Worm (Caenorhabditis elegans) whole organism, midembryonic: ENCODE measurements around the gene R01H2.8.
A peak's percentile ranks its signal among the peaks of the same experiment; 100 is the strongest.

Experiments
- T22C8.4 ChIP-seq: fragments of 200-800 bp; sonication (Bioruptor generic); IDR thresholded peaks from 2 replicates; pipeline ENCODE4 v1.3.6; 2022; ENCODE audit warnings: missing genetic modification characterization, missing compliant biosample characterization
- cog-1 ChIP-seq: sonication (generic microtip); optimal IDR thresholded peaks from 2 replicates; lab custom pipeline; 2016; ENCODE audit warnings: missing genetic modification characterization, missing compliant biosample characterization
- flt-1 ChIP-seq: fragments of 200-800 bp; sonication (Bioruptor generic); IDR thresholded peaks from 2 replicates; pipeline ENCODE4 v1.3.6; 2022; ENCODE audit warnings: missing genetic modification characterization, missing compliant biosample characterization
- klf-2 ChIP-seq: fragments of 200-800 bp; sonication (Bioruptor generic); conservative IDR thresholded peaks from 2 replicates; pipeline ENCODE4 v1.3.6; 2022; ENCODE audit warnings: missing genetic modification reagents, missing genetic modification characterization, missing compliant biosample characterization
- med-1 ChIP-seq: sonication (generic microtip); optimal IDR thresholded peaks from 2 replicates; lab custom pipeline; 2017; ENCODE audit warnings: missing genetic modification characterization, mild to moderate bottlenecking, missing compliant biosample characterization, antibody characterized with exemption, missing genetic modification reagents; ENCODE audit not compliant: insufficient read depth
- ref-1 ChIP-seq: fragments of 200-800 bp; sonication (Bioruptor generic); conservative IDR thresholded peaks from 2 replicates; pipeline ENCODE4 v1.3.6; 2022; ENCODE audit warnings: missing genetic modification reagents, missing genetic modification characterization, missing compliant biosample characterization
- tab-1 ChIP-seq: fragments of 200-800 bp; sonication (Bioruptor generic); IDR thresholded peaks from 2 replicates; pipeline ENCODE4 v1.3.6; 2022; ENCODE audit warnings: missing genetic modification characterization, missing compliant biosample characterization
- ztf-23 ChIP-seq: fragments of 200-800 bp; sonication (Bioruptor generic); IDR thresholded peaks from 2 replicates; pipeline ENCODE4 v1.3.6; 2022; ENCODE audit warnings: missing genetic modification reagents, missing genetic modification characterization, missing compliant biosample characterization
- ztf-29 ChIP-seq: fragments of 200-800 bp; sonication (Bioruptor generic); IDR thresholded peaks from 2 replicates; pipeline ENCODE4 v1.3.6; 2022; ENCODE audit warnings: missing genetic modification reagents, missing genetic modification characterization, missing compliant biosample characterization

The R01H2.8 gene

ce11 chrIII:7068520-7069113 is at the start of gene R01H2.8, which contains the start of gene ubc-18:
Gene R01H2.8 (plus strand): TSS chrIII:7069063.
Gene ubc-18 (minus strand): TSS chrIII:7068570.
- no peak for TF ChIP-seq ztf-29
- TF ChIP-seq klf-2 (GFP tag; lab: Robert Waterston, UW) = no peak
- no peak for TF ChIP-seq ref-1
- TF ChIP-seq med-1 (GFP tag; lab: Kevin White, UChicago) = no peak
- no peak for TF ChIP-seq flt-1 (GFP tag; lab: Robert Waterston, UW)
- no peak for TF ChIP-seq ztf-23 (GFP tag; lab: Robert Waterston, UW)
- no peak for TF ChIP-seq T22C8.4 (GFP tag; lab: Robert Waterston, UW)
- no peak for TF ChIP-seq tab-1 (GFP tag; lab: Robert Waterston, UW)
- no peak for TF ChIP-seq cog-1 (tag; lab: Kevin White, UChicago)

ce11 chrIII:7019724-7020123 is 49.1 kb upstream of the R01H2.8 start:
- TF ChIP-seq tab-1 (GFP tag; lab: Robert Waterston, UW) (no peak), ref-1 (no peak), klf-2 (GFP tag; lab: Robert Waterston, UW) (no peak), cog-1 (tag; lab: Kevin White, UChicago) (no peak), ztf-29 (no peak), ztf-23 (GFP tag; lab: Robert Waterston, UW) (no peak), flt-1 (GFP tag; lab: Robert Waterston, UW) (no peak), med-1 (GFP tag; lab: Kevin White, UChicago) (no peak), T22C8.4 (GFP tag; lab: Robert Waterston, UW) (no peak)

ce11 chrIII:7020500-7020899 is 48.4 kb upstream of the R01H2.8 start, which contains the start of gene col-8:
Gene col-8 (minus strand): TSS chrIII:7020600.
- TF ChIP-seq ref-1 (no peak), med-1 (GFP tag; lab: Kevin White, UChicago) (no peak), cog-1 (tag; lab: Kevin White, UChicago) (no peak), ztf-23 (GFP tag; lab: Robert Waterston, UW) (no peak), ztf-29 (no peak), T22C8.4 (GFP tag; lab: Robert Waterston, UW) (no peak), klf-2 (GFP tag; lab: Robert Waterston, UW) (no peak), flt-1 (GFP tag; lab: Robert Waterston, UW) (no peak)

ce11 chrIII:7021156-7021637 is 47.7 kb upstream of the R01H2.8 start, which contains the start of gene rfl-1:
Gene rfl-1 (plus strand): TSS chrIII:7021206.
- TF ChIP-seq med-1 (GFP tag; lab: Kevin White, UChicago) (no peak), tab-1 (GFP tag; lab: Robert Waterston, UW) (no peak), klf-2 (GFP tag; lab: Robert Waterston, UW) (no peak), flt-1 (GFP tag; lab: Robert Waterston, UW) (no peak), ref-1 (no peak), ztf-29 (no peak), ztf-23 (GFP tag; lab: Robert Waterston, UW) (no peak), T22C8.4 (GFP tag; lab: Robert Waterston, UW) (no peak), cog-1 (tag; lab: Kevin White, UChicago) (no peak)

ce11 chrIII:7025839-7026238 is 43.0 kb upstream of the R01H2.8 start:
- TF ChIP-seq klf-2 (GFP tag; lab: Robert Waterston, UW) (no peak), ztf-29 (no peak), med-1 (GFP tag; lab: Kevin White, UChicago) (no peak), flt-1 (GFP tag; lab: Robert Waterston, UW) (no peak; the same call in 1 of the 2 replicates), ztf-23 (GFP tag; lab: Robert Waterston, UW) (no peak), tab-1 (GFP tag; lab: Robert Waterston, UW) (no peak), cog-1 (tag; lab: Kevin White, UChicago) (no peak), ref-1 (no peak), T22C8.4 (GFP tag; lab: Robert Waterston, UW) (no peak)

ce11 chrIII:7029105-7029504 is 39.8 kb upstream of the R01H2.8 start, which contains the start of gene cyk-1:
Gene cyk-1 (minus strand): TSS chrIII:7029205.
- no peak for TF ChIP-seq klf-2 (GFP tag; lab: Robert Waterston, UW)
- TF ChIP-seq T22C8.4 (GFP tag; lab: Robert Waterston, UW) = no peak
- TF ChIP-seq med-1 (GFP tag; lab: Kevin White, UChicago) = no peak
- TF ChIP-seq ztf-23 (GFP tag; lab: Robert Waterston, UW) = no peak
- TF ChIP-seq flt-1 (GFP tag; lab: Robert Waterston, UW) = no peak
- no peak for TF ChIP-seq tab-1 (GFP tag; lab: Robert Waterston, UW)
- TF ChIP-seq ref-1 = no peak
- no peak for TF ChIP-seq ztf-29
- TF ChIP-seq cog-1 (tag; lab: Kevin White, UChicago) = no peak

ce11 chrIII:7030044-7030804 is 38.6 kb upstream of the R01H2.8 start:
- TF ChIP-seq T22C8.4 (GFP tag; lab: Robert Waterston, UW) (peak; percentile 55; the same call in 1 of the 2 replicates), ztf-29 (peak; percentile 38; the same call in 1 of the 2 replicates), flt-1 (GFP tag; lab: Robert Waterston, UW) (peak; percentile 80), cog-1 (tag; lab: Kevin White, UChicago) (no peak), ztf-23 (GFP tag; lab: Robert Waterston, UW) (0 out of 2 replicates have a peak, but pooled peaks have one; percentile 11), med-1 (GFP tag; lab: Kevin White, UChicago) (no peak), ref-1 (0 out of 2 replicates have a peak, but pooled peaks have one; percentile 31), tab-1 (GFP tag; lab: Robert Waterston, UW) (peak; percentile 76; the same call in 1 of the 2 replicates), klf-2 (GFP tag; lab: Robert Waterston, UW) (no peak)

- no peak for TF ChIP-seq cog-1 (tag; lab: Kevin White, UChicago)
- TF ChIP-seq T22C8.4 (GFP tag; lab: Robert Waterston, UW) = no peak
- TF ChIP-seq flt-1 (GFP tag; lab: Robert Waterston, UW) = no peak
- no peak for TF ChIP-seq klf-2 (GFP tag; lab: Robert Waterston, UW)
- TF ChIP-seq ztf-29 = no peak
- no peak for TF ChIP-seq tab-1 (GFP tag; lab: Robert Waterston, UW)
- no peak for TF ChIP-seq med-1 (GFP tag; lab: Kevin White, UChicago)
- no peak for TF ChIP-seq ref-1
- TF ChIP-seq ztf-23 (GFP tag; lab: Robert Waterston, UW) = no peak
Observed at ce11 chrIII:7032070-7032469, 36.8 kb upstream of the R01H2.8 start.
